Comparison of ENCODE assay signal across 3 worm cellular contexts in the genomic region with DNA sequence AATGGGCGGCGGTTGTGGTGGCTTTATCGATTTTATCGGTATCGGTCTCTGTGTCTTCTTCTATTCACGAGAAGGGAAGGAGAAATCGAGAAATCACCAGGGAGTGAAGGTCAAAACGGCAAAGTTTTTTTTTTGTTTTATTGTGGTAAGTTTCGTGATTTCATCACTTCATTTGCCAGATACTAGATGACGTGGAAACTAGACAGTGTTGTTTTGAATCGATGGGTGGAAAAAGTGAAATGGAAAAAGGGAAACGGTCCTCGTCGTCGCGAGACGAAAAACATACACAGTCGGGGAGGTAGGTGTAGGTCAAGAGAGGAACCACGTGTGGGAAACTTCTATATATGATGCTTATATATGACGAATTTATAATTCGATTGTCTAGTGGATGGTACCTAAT.
TF ChIP-seq lines count a peak whose summit lies in the region.

No protein-coding gene starts in this region.

TF ChIP-seq in whole organism, L1 larva, 84 proteins besides CTCF, POLR2A, EP300 and RAD21 (continued from another document):
- TF ChIP-seq nhr-28 (tag; optimal IDR thresholded peaks at IDR 0.05; lab: Kevin White, UChicago) (no peak), hlh-17 (GFP tag; optimal IDR thresholded peaks at IDR 0.05; lab: Kevin White, UChicago; ENCODE audit: borderline replicate concordance) (no peak), nhr-20 (tag; optimal IDR thresholded peaks at IDR 0.05; lab: Kevin White, UChicago) (peak; percentile 45), lin-39 (tag; optimal IDR thresholded peaks at IDR 0.05; lab: Kevin White, UChicago) (no peak), elt-3 (tag; optimal IDR thresholded peaks at IDR 0.05; lab: Kevin White, UChicago) (peak in 3 of 6 experiments; percentile 23 to 74 (median 35)), xbp-1 (tag; optimal IDR thresholded peaks at IDR 0.05; lab: Kevin White, UChicago) (no peak), rnt-1 (tag; optimal IDR thresholded peaks at IDR 0.05; lab: Kevin White, UChicago) (no peak), unc-98 (GFP tag; IDR thresholded peaks at IDR 0.05; lab: Robert Waterston, UW) (no peak), unc-130 (tag; optimal IDR thresholded peaks at IDR 0.05; lab: Kevin White, UChicago) (no peak), lin-35 (GFP tag; optimal IDR thresholded peaks at IDR 0.05; lab: Kevin White, UChicago) (peak in 1 of 2 experiments; percentile 43), pag-3 (tag; optimal IDR thresholded peaks at IDR 0.05; lab: Kevin White, UChicago; ENCODE audit: borderline replicate concordance, insufficient read depth) (no peak), unc-86 (tag; optimal IDR thresholded peaks at IDR 0.05; lab: Kevin White, UChicago) (no peak), Y116A8C.19 (tag; optimal IDR thresholded peaks at IDR 0.05; lab: Kevin White, UChicago; ENCODE audit: borderline replicate concordance) (no peak), nhr-85 (tag; lab: Kevin White, UChicago) (peak; percentile 85), tbx-2 (tag; optimal IDR thresholded peaks at IDR 0.05; lab: Kevin White, UChicago) (peak; percentile 8), nhr-11 (tag; optimal IDR thresholded peaks at IDR 0.05; lab: Kevin White, UChicago) (no peak), blmp-1 (tag; optimal IDR thresholded peaks at IDR 0.05; lab: Kevin White, UChicago) (peak; percentile 98)

TF ChIP-seq in whole organism, L2 larva, 48 proteins besides CTCF, POLR2A, EP300 and RAD21 (continued from another document):
- TF ChIP-seq mbf-1 (tag; optimal IDR thresholded peaks at IDR 0.05; lab: Kevin White, UChicago): no peak
- TF ChIP-seq unc-39 (tag; optimal IDR thresholded peaks at IDR 0.05; lab: Kevin White, UChicago): no peak
- no peak for TF ChIP-seq sem-4 (tag; optimal IDR thresholded peaks at IDR 0.05; lab: Kevin White, UChicago)
- no peak for TF ChIP-seq elt-1 (tag; optimal IDR thresholded peaks at IDR 0.05; lab: Kevin White, UChicago)
- TF ChIP-seq unc-55 (GFP tag; optimal IDR thresholded peaks at IDR 0.05; lab: Kevin White, UChicago): no peak
- no peak for TF ChIP-seq R02D3.7 (tag; optimal IDR thresholded peaks at IDR 0.05; lab: Kevin White, UChicago)
- TF ChIP-seq peb-1 (tag; optimal IDR thresholded peaks at IDR 0.05; lab: Kevin White, UChicago): no peak
- no peak for TF ChIP-seq sma-9 (GFP tag; optimal IDR thresholded peaks at IDR 0.05; lab: Kevin White, UChicago)
- TF ChIP-seq sma-9 (tag; optimal IDR thresholded peaks at IDR 0.05; lab: Kevin White, UChicago): no peak
- no peak for TF ChIP-seq nhr-10 (tag; optimal IDR thresholded peaks at IDR 0.05; lab: Kevin White, UChicago)
- no peak for TF ChIP-seq lsy-2 (tag; optimal IDR thresholded peaks at IDR 0.05; lab: Kevin White, UChicago)
- TF ChIP-seq nhr-237 (tag; optimal IDR thresholded peaks at IDR 0.05; lab: Kevin White, UChicago): no peak
- peak; percentile 62 for TF ChIP-seq sma-3 (GFP tag; optimal IDR thresholded peaks at IDR 0.05; lab: Kevin White, UChicago)
- TF ChIP-seq nhr-11 (tag; optimal IDR thresholded peaks at IDR 0.05; lab: Kevin White, UChicago): no peak
- TF ChIP-seq lin-11 (tag; optimal IDR thresholded peaks at IDR 0.05; lab: Kevin White, UChicago): no peak
- no peak for TF ChIP-seq nhr-12 (tag; optimal IDR thresholded peaks at IDR 0.05; lab: Kevin White, UChicago)
- no peak for TF ChIP-seq ceh-82 (tag; optimal IDR thresholded peaks at IDR 0.05; lab: Kevin White, UChicago)
- no peak for TF ChIP-seq ceh-16 (tag; optimal IDR thresholded peaks at IDR 0.05; lab: Kevin White, UChicago)
- no peak for TF ChIP-seq skn-1 (tag; optimal IDR thresholded peaks at IDR 0.05; lab: Kevin White, UChicago)
- TF ChIP-seq nhr-129 (tag; optimal IDR thresholded peaks at IDR 0.05; lab: Kevin White, UChicago): peak; percentile 81
- TF ChIP-seq elt-3 (tag; optimal IDR thresholded peaks at IDR 0.05; lab: Kevin White, UChicago): no peak
- no peak for TF ChIP-seq dmd-4 (tag; optimal IDR thresholded peaks at IDR 0.05; lab: Kevin White, UChicago)
- no peak for TF ChIP-seq ama-1 (optimal IDR thresholded peaks at IDR 0.05; lab: Kevin White, UChicago)
- TF ChIP-seq ztf-4 (tag; optimal IDR thresholded peaks at IDR 0.05; lab: Kevin White, UChicago): no peak
- TF ChIP-seq nhr-77 (tag; optimal IDR thresholded peaks at IDR 0.05; lab: Kevin White, UChicago): no peak
- TF ChIP-seq blmp-1 (tag; optimal IDR thresholded peaks at IDR 0.05; lab: Kevin White, UChicago; ENCODE audit: insufficient read depth): peak; percentile 94
- no peak for TF ChIP-seq lin-13 (GFP tag; optimal IDR thresholded peaks at IDR 0.05; lab: Kevin White, UChicago)
- no peak for TF ChIP-seq snpc-4 (tag; optimal IDR thresholded peaks at IDR 0.05; lab: Kevin White, UChicago)
- no peak for TF ChIP-seq gmeb-1 (tag; optimal IDR thresholded peaks at IDR 0.05; lab: Kevin White, UChicago)
TF ChIP-seq in whole organism, L2 larva: peak in this region for 5.

TF ChIP-seq in whole organism, L4 larva, 104 proteins besides CTCF, POLR2A, EP300 and RAD21 (continued from another document):
- TF ChIP-seq arid-1 (GFP tag; conservative IDR thresholded peaks at IDR 0.05; lab: Robert Waterston, UW) (no peak), hlh-30 (tag; optimal IDR thresholded peaks at IDR 0.05; lab: Kevin White, UChicago; ENCODE audit: insufficient read depth) (peak; percentile 34)
